Fruit fly (Drosophila melanogaster): ENCODE measurements around the gene Pka-R1.

The Pka-R1 gene

DNA sequence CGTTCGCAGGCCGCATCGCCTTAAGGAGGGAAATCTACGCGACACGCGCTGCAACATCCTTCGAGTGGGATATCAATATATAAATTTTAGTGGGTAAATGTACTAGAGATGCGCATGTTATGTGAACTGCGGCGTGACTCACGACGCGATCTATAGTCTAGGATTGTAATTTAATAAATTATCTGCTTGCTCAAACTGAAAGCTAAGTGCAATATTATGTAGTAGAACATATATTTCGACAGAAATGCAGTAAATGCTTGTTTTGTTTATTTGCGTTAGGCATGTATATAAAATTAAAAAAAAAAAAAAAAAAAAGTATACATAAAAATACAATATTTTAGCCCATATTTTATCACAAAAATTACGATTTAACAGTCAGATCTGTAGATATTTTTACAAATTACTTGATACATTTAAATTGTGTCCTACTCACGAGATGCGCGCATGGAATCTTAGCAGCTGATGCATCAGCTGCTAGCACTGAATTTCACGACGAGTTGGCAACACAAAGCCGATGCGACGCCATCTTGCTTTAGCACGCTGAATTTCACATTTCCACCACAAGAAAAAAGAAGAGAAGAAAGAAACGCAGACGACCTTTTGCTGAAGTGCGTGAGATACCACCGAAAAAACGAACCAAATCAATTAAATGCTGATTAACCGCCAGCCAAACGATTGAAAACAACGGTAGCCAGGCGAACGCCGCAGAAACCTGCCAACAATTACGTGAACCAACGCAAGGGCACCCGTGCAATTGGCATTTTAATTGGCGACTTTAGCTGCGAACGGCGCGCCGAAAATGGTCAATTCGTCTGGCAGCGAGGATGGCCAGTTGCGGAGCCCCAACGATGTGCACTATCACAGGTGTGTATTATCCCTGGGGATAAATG is 44.7 kb upstream of the Pka-R1 start, which contains the start of the genes CG4042 and Pitslre (continued):
- peak; percentile 25 for TF ChIP-seq kay (GFP tag; optimal IDR thresholded peaks at IDR 0.05)
- no peak for TF ChIP-seq usp (GFP tag; optimal IDR thresholded peaks at IDR 0.05)
- TF ChIP-seq CG17829 (tag; optimal IDR thresholded peaks at IDR 0.05), result peak; percentile 31
- peak; percentile 22 for TF ChIP-seq CG15514 (GFP tag; optimal IDR thresholded peaks at IDR 0.05)
- no peak for TF ChIP-seq fd96Cb (tag; optimal IDR thresholded peaks at IDR 0.05)
- 0 out of 2 replicates have a peak, but pooled peaks have one; percentile 23 for TF ChIP-seq ap (GFP tag; IDR thresholded peaks at IDR 0.05)
- TF ChIP-seq croc (GFP tag; conservative IDR thresholded peaks at IDR 0.05), result no peak
- TF ChIP-seq gem (tag; optimal IDR thresholded peaks at IDR 0.05), result peak; percentile 57
- TF ChIP-seq Rfx (GFP tag; IDR thresholded peaks at IDR 0.05), result peak; percentile 49
- TF ChIP-seq Nf-YC (tag; optimal IDR thresholded peaks at IDR 0.05), result peak; percentile 62
- TF ChIP-seq vnd (GFP tag; IDR thresholded peaks at IDR 0.05; ENCODE audit: partially characterized antibody), result peak; percentile 61
- peak; percentile 34 for TF ChIP-seq CG18599 (GFP tag; optimal IDR thresholded peaks at IDR 0.05)
- TF ChIP-seq CG10431 (GFP tag; optimal IDR thresholded peaks at IDR 0.05), result peak; percentile 7
- TF ChIP-seq CG18764 (GFP tag; optimal IDR thresholded peaks at IDR 0.05), result peak; percentile 54
- no peak for TF ChIP-seq ERR (GFP tag; optimal IDR thresholded peaks at IDR 0.05)
- TF ChIP-seq CoRest (tag; optimal IDR thresholded peaks at IDR 0.05), result peak; percentile 26
- TF ChIP-seq p53 (GFP tag; optimal IDR thresholded peaks at IDR 0.05), result no peak
- 0 out of 3 replicates have a peak, but pooled peaks have one; percentile 22 for TF ChIP-seq Aef1 (GFP tag; IDR thresholded peaks at IDR 0.05)
- TF ChIP-seq sisA (GFP tag; IDR thresholded peaks at IDR 0.05), result peak; percentile 29; the same call in 1 of the 2 replicates
- TF ChIP-seq CG30403 (GFP tag; optimal IDR thresholded peaks at IDR 0.05), result peak; percentile 76
- TF ChIP-seq CG13296 (GFP tag; optimal IDR thresholded peaks at IDR 0.05), result peak; percentile 47
- TF ChIP-seq schlank (tag; optimal IDR thresholded peaks at IDR 0.05), result no peak
- TF ChIP-seq sug (tag; optimal IDR thresholded peaks at IDR 0.05), result peak; percentile 6
- TF ChIP-seq lab (GFP tag; optimal IDR thresholded peaks at IDR 0.05), result peak; percentile 17
- TF ChIP-seq CG9609 (GFP tag; optimal IDR thresholded peaks at IDR 0.05), result no peak
- TF ChIP-seq CG30020 (tag; optimal IDR thresholded peaks at IDR 0.05), result peak; percentile 6
- no peak for TF ChIP-seq CG10959 (GFP tag; IDR thresholded peaks at IDR 0.05)
- TF ChIP-seq CG3407 (GFP tag; optimal IDR thresholded peaks at IDR 0.05), result peak; percentile 8
- TF ChIP-seq chn (GFP tag; optimal IDR thresholded peaks at IDR 0.05), result peak; percentile 29
- no peak for TF ChIP-seq D (optimal IDR thresholded peaks at IDR 0.05)
- peak; percentile 28 for TF ChIP-seq D (GFP tag; optimal IDR thresholded peaks at IDR 0.05)
- TF ChIP-seq ken (GFP tag; IDR thresholded peaks at IDR 0.05), result no peak
- TF ChIP-seq Taf1 (GFP tag; IDR thresholded peaks at IDR 0.05), result no peak
- peak; percentile 19 for TF ChIP-seq shn (GFP tag; optimal IDR thresholded peaks at IDR 0.05)
- no peak for TF ChIP-seq CG14050 (GFP tag; IDR thresholded peaks at IDR 0.05)
- peak; percentile 0 for TF ChIP-seq BtbVII (GFP tag; optimal IDR thresholded peaks at IDR 0.05)
- TF ChIP-seq HLH4C (GFP tag; IDR thresholded peaks at IDR 0.05; ENCODE audit: partially characterized antibody), result peak; percentile 57; the same call in 2 of the 3 replicates
- no peak for TF ChIP-seq CG12744 (GFP tag; optimal IDR thresholded peaks at IDR 0.05)
- TF ChIP-seq HmgZ (tag; optimal IDR thresholded peaks at IDR 0.05), result no peak
- TF ChIP-seq CG15269 (tag; optimal IDR thresholded peaks at IDR 0.05), result peak; percentile 34
- peak; percentile 55 for TF ChIP-seq CG17359 (tag; optimal IDR thresholded peaks at IDR 0.05)
- peak; percentile 41 for TF ChIP-seq CG9215 (GFP tag; IDR thresholded peaks at IDR 0.05)
- peak; percentile 73 for TF ChIP-seq YL-1 (GFP tag; optimal IDR thresholded peaks at IDR 0.05)
- TF ChIP-seq CG13287 (GFP tag; IDR thresholded peaks at IDR 0.05; ENCODE audit: partially characterized antibody), result peak; percentile 81
- peak; percentile 99 for TF ChIP-seq phol (tag; optimal IDR thresholded peaks at IDR 0.05)
- peak in 1 of 2 experiments; percentile 5 for TF ChIP-seq bsh (GFP tag; optimal IDR thresholded peaks at IDR 0.05)
- no peak for TF ChIP-seq zf30C (GFP tag; optimal IDR thresholded peaks at IDR 0.05)
- no peak for TF ChIP-seq CG17802 (tag; optimal IDR thresholded peaks at IDR 0.05)
